Fruit fly (Drosophila melanogaster) whole organism, embryonic: ENCODE data around the gene CG5968.

ENCODE experiments used
- Atf-2 ChIP-seq: fragments of 200-800 bp; sonication (Bioruptor generic); optimal IDR thresholded peaks from 2 replicates; lab custom pipeline; 2016; ENCODE audit warnings: missing biosample characterization, missing genetic modification characterization
- Atf6 ChIP-seq: fragments of 200-800 bp; sonication (Bioruptor generic); IDR thresholded peaks from 2 replicates; pipeline ENCODE4 v1.3.6; 2022; ENCODE audit warnings: missing biosample characterization, missing genetic modification characterization
- Bgb ChIP-seq: fragments of 200-800 bp; sonication (Bioruptor generic); IDR thresholded peaks from 2 replicates; pipeline ENCODE4 v1.3.6; 2022; ENCODE audit warnings: missing biosample characterization, missing genetic modification characterization; ENCODE audit not compliant: partially characterized antibody
- CG10543 ChIP-seq: fragments of 200-800 bp; sonication (Bioruptor generic); optimal IDR thresholded peaks from 3 replicates; lab custom pipeline; 2017; ENCODE audit warnings: missing biosample characterization, mild to moderate bottlenecking, missing genetic modification characterization, moderate library complexity
- CG10959 ChIP-seq: fragments of 200-800 bp; sonication (Bioruptor generic); IDR thresholded peaks from 2 replicates; pipeline ENCODE4 v1.3.6; 2022; ENCODE audit warnings: missing biosample characterization, missing genetic modification characterization
- CG11247 ChIP-seq: fragments of 200-800 bp; sonication (Bioruptor generic); IDR thresholded peaks from 2 replicates; pipeline ENCODE4 v1.3.6; 2022; ENCODE audit warnings: missing biosample characterization, missing genetic modification characterization
- CG12104 ChIP-seq: fragments of 200-800 bp; sonication (Bioruptor generic); optimal IDR thresholded peaks from 3 replicates; lab custom pipeline; 2016; ENCODE audit warnings: missing biosample characterization, missing genetic modification characterization
- CG17568 ChIP-seq: fragments of 200-800 bp; sonication (Bioruptor generic); optimal IDR thresholded peaks from 2 replicates; lab custom pipeline; 2018; ENCODE audit warnings: missing biosample characterization, mild to moderate bottlenecking, missing genetic modification characterization, moderate library complexity
- CG2120 ChIP-seq: fragments of 200-800 bp; sonication (Bioruptor generic); optimal IDR thresholded peaks from 3 replicates; lab custom pipeline; 2016; ENCODE audit warnings: missing biosample characterization, missing genetic modification characterization
- CG2199 ChIP-seq: fragments of 200-800 bp; sonication (Bioruptor generic); IDR thresholded peaks from 3 replicates; pipeline ENCODE4 v1.3.6; 2022; ENCODE audit warnings: missing biosample characterization, missing genetic modification characterization
- CG30431 ChIP-seq: fragments of 200-800 bp; sonication (Bioruptor generic); optimal IDR thresholded peaks from 2 replicates; lab custom pipeline; 2017; ENCODE audit warnings: missing biosample characterization, missing genetic modification characterization
- CG33557 ChIP-seq: fragments of 200-800 bp; sonication (Bioruptor generic); optimal IDR thresholded peaks from 2 replicates; lab custom pipeline; 2019; ENCODE audit warnings: missing biosample characterization, mild to moderate bottlenecking, missing genetic modification characterization, moderate library complexity
- CG34376 ChIP-seq: fragments of 200-800 bp; sonication (Bioruptor generic); optimal IDR thresholded peaks from 2 replicates; lab custom pipeline; 2018; ENCODE audit warnings: missing biosample characterization, mild to moderate bottlenecking, missing genetic modification characterization
- CG5245 ChIP-seq: fragments of 200-800 bp; sonication (Bioruptor generic); optimal IDR thresholded peaks from 3 replicates; lab custom pipeline; 2016; ENCODE audit warnings: missing biosample characterization, missing genetic modification characterization
- CG6175 ChIP-seq: fragments of 200-800 bp; sonication (Bioruptor generic); IDR thresholded peaks from 3 replicates; pipeline ENCODE4 v1.3.6; 2022; ENCODE audit warnings: missing biosample characterization, missing genetic modification characterization
- CG6765 ChIP-seq: fragments of 200-800 bp; sonication (Bioruptor generic); optimal IDR thresholded peaks from 3 replicates; lab custom pipeline; 2017; ENCODE audit warnings: missing biosample characterization, mild to moderate bottlenecking, missing genetic modification characterization
- CG9932 ChIP-seq: fragments of 200-800 bp; sonication (Bioruptor generic); IDR thresholded peaks from 2 replicates; pipeline ENCODE4 v1.3.6; 2022; ENCODE audit warnings: missing biosample characterization, missing genetic modification characterization
- Dip3 ChIP-seq: fragments of 200-800 bp; sonication (Bioruptor generic); optimal IDR thresholded peaks from 3 replicates; lab custom pipeline; 2016; ENCODE audit warnings: missing biosample characterization, missing genetic modification characterization
- Eip74EF ChIP-seq, 2 experiments: fragments of 200-800 bp in 1 of 2; fragments of >200 bp in 1 of 2; sonication (Bioruptor generic) in 1 of 2; optimal IDR thresholded peaks; 2 replicates each; lab custom pipeline; 2017 to 2019; ENCODE audit warnings: missing biosample characterization in 2 of 2, missing genetic modification characterization in 2 of 2, mild to moderate bottlenecking in 1 of 2, moderate library complexity in 1 of 2
- Hmx ChIP-seq: fragments of 200-800 bp; sonication (Bioruptor generic); optimal IDR thresholded peaks from 2 replicates; lab custom pipeline; 2016; ENCODE audit warnings: missing biosample characterization, missing genetic modification characterization
- Neu2 ChIP-seq: fragments of 200-800 bp; sonication (Bioruptor generic); optimal IDR thresholded peaks from 3 replicates; lab custom pipeline; 2016; ENCODE audit warnings: missing biosample characterization, missing genetic modification characterization, borderline replicate concordance
- Nf-YB ChIP-seq: fragments of 200-800 bp; sonication (Bioruptor generic); optimal IDR thresholded peaks from 3 replicates; lab custom pipeline; 2019; ENCODE audit warnings: missing biosample characterization, mild to moderate bottlenecking, missing genetic modification characterization, moderate library complexity
- Nf-YC ChIP-seq: fragments of 200-800 bp; optimal IDR thresholded peaks from 3 replicates; lab custom pipeline; 2019; ENCODE audit warnings: missing biosample characterization, mild to moderate bottlenecking, missing genetic modification characterization, moderate library complexity
- NfI ChIP-seq: fragments of 200-800 bp; sonication (Bioruptor generic); optimal IDR thresholded peaks from 3 replicates; lab custom pipeline; 2018; ENCODE audit warnings: missing biosample characterization, mild to moderate bottlenecking, missing genetic modification characterization, moderate library complexity
- Pdp1 ChIP-seq, 2 experiments: fragments of 200-800 bp; sonication (Bioruptor generic); optimal IDR thresholded peaks; 3 replicates each; lab custom pipeline; 2016; ENCODE audit warnings: missing biosample characterization in 2 of 2, missing genetic modification characterization in 2 of 2, mild to moderate bottlenecking in 1 of 2, moderate library complexity in 1 of 2
- Sox100B ChIP-seq: fragments of 200-800 bp; sonication (Bioruptor generic); optimal IDR thresholded peaks from 3 replicates; lab custom pipeline; 2018; ENCODE audit warnings: missing biosample characterization, mild to moderate bottlenecking, missing genetic modification characterization
- bcd ChIP-seq: fragments of 200-800 bp; sonication (Bioruptor generic); optimal IDR thresholded peaks from 2 replicates; lab custom pipeline; 2017; ENCODE audit warnings: missing biosample characterization, mild to moderate bottlenecking, missing genetic modification characterization
- caup ChIP-seq: fragments of 200-800 bp; sonication (Bioruptor generic); optimal IDR thresholded peaks from 3 replicates; lab custom pipeline; 2017; ENCODE audit warnings: missing biosample characterization, mild to moderate bottlenecking, missing genetic modification characterization, moderate library complexity; ENCODE audit not compliant: severe bottlenecking
- chinmo ChIP-seq: fragments of 200-800 bp; sonication (Bioruptor generic); IDR thresholded peaks from 4 replicates; pipeline ENCODE4 v1.3.6; 2022; ENCODE audit warnings: missing biosample characterization, missing genetic modification characterization; ENCODE audit not compliant: partially characterized antibody
- cwo ChIP-seq: fragments of 200-800 bp; sonication (Bioruptor generic); optimal IDR thresholded peaks from 3 replicates; lab custom pipeline; 2017; ENCODE audit warnings: missing biosample characterization, missing genetic modification characterization, mild to moderate bottlenecking, moderate library complexity, missing genetic modification reagents
- dpn ChIP-seq, 2 experiments: fragments of 200-800 bp; sonication (Bioruptor generic); optimal IDR thresholded peaks; 3 replicates each; lab custom pipeline; 2016; ENCODE audit warnings: missing biosample characterization in 2 of 2, missing genetic modification characterization in 2 of 2
- exex ChIP-seq: fragments of 200-800 bp; sonication (Bioruptor generic); optimal IDR thresholded peaks from 4 replicates; lab custom pipeline; 2018; ENCODE audit warnings: missing biosample characterization, mild to moderate bottlenecking, missing genetic modification characterization, moderate library complexity
- hbn ChIP-seq: fragments of 200-800 bp; sonication (Bioruptor generic); IDR thresholded peaks from 2 replicates; pipeline ENCODE4 v1.3.6; 2022; ENCODE audit warnings: missing biosample characterization, missing genetic modification characterization; ENCODE audit not compliant: partially characterized antibody
- insv ChIP-seq, 2 experiments: fragments of 200-800 bp; sonication (Bioruptor generic); optimal IDR thresholded peaks; 3 replicates each; lab custom pipeline; 2016 to 2018; ENCODE audit warnings: missing biosample characterization in 2 of 2, missing genetic modification characterization in 2 of 2
- jumu ChIP-seq: fragments of 200-800 bp; sonication (Bioruptor generic); optimal IDR thresholded peaks from 3 replicates; lab custom pipeline; 2016; ENCODE audit warnings: missing biosample characterization, missing genetic modification characterization
- kay ChIP-seq: fragments of 200-800 bp; sonication (Bioruptor generic); optimal IDR thresholded peaks from 2 replicates; lab custom pipeline; 2016; ENCODE audit warnings: missing biosample characterization, missing genetic modification characterization
- mirr ChIP-seq: fragments of 200-800 bp; sonication (Bioruptor generic); optimal IDR thresholded peaks from 3 replicates; lab custom pipeline; 2018; ENCODE audit warnings: missing biosample characterization, mild to moderate bottlenecking, missing genetic modification characterization
- pb ChIP-seq: fragments of 200-800 bp; sonication (Bioruptor generic); optimal IDR thresholded peaks from 3 replicates; lab custom pipeline; 2016; ENCODE audit warnings: missing biosample characterization, missing genetic modification characterization
- rib ChIP-seq: fragments of 200-800 bp; sonication (Bioruptor generic); IDR thresholded peaks from 2 replicates; pipeline ENCODE4 v1.3.6; 2022; ENCODE audit warnings: missing biosample characterization, missing genetic modification characterization
- ro ChIP-seq: fragments of 200-800 bp; sonication (Bioruptor generic); IDR thresholded peaks from 2 replicates; pipeline ENCODE4 v1.3.6; 2022; ENCODE audit warnings: missing biosample characterization, missing genetic modification characterization
- sd ChIP-seq: fragments of 200-800 bp; sonication (Bioruptor generic); optimal IDR thresholded peaks from 3 replicates; lab custom pipeline; 2018; ENCODE audit warnings: missing biosample characterization, mild to moderate bottlenecking, missing genetic modification characterization, moderate library complexity
- sna ChIP-seq: fragments of 200-800 bp; sonication (Bioruptor generic); IDR thresholded peaks from 2 replicates; pipeline ENCODE4 v1.3.6; 2022; ENCODE audit warnings: missing biosample characterization, missing genetic modification characterization; ENCODE audit not compliant: partially characterized antibody
- sug ChIP-seq: fragments of 200-800 bp; optimal IDR thresholded peaks from 2 replicates; lab custom pipeline; 2019; ENCODE audit warnings: missing biosample characterization, mild to moderate bottlenecking, missing genetic modification characterization, moderate library complexity
- vnd ChIP-seq: fragments of 200-800 bp; sonication (Bioruptor generic); IDR thresholded peaks from 3 replicates; pipeline ENCODE4 v1.3.6; 2022; ENCODE audit warnings: missing biosample characterization, missing genetic modification characterization; ENCODE audit not compliant: partially characterized antibody
- vvl ChIP-seq: fragments of 200-800 bp; sonication (Bioruptor generic); IDR thresholded peaks from 2 replicates; pipeline ENCODE4 v1.3.6; 2022; ENCODE audit warnings: missing biosample characterization, missing genetic modification characterization

CG5968 gene

DNA sequence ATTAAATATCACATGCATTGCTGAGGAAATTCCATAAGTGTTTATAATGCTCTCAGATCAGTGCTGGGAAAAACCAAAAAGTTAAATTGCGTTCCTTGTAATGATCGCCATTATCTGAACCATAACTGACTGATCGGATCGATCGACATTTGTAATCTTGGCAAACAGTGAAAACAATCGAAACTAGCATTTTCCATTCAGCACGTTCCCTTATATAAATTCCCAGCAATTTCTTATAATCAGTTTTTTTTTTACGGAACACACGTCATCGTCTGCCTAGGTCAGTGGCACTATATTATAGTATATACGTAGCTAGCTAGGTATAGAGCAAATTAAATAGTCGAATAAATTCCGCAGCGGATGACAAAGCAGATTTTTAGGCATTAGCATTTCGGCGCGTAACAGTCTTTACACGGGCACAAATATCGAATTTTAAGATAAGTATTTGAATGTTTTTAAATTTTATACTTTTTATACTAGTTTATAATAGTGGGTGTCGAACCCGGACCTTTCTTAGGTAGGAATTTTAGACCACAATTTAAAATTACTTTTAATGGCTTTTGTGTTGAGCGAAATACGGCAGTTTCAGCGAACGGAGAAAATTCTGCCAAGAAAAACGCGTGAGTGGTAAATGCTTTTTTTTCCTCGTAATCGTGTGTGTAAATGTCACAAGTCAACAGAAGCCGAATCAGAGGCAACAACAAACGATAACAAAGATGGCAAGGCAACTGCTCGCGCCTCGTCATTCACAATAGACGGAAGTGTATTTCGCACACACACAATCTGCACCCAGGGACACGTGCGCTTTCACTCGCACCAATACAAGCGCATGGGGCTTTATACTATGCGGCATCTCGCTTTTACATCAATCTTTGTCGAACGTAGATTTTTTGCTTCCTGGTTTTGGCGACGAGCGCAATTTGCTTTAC lies 20.0 kb downstream of the CG5968 start (continued):
- TF ChIP-seq CG6175 (GFP tag; lab: Robert Waterston, UW) (peak; percentile 68; the same call in 2 of the 3 replicates), caup (GFP tag; lab: Kevin White, UChicago) (peak; percentile 7), Pdp1 (GFP tag; optimal IDR thresholded peaks at IDR 0.05; lab: Kevin White, UChicago) (peak in 1 of 2 experiments; percentile 53), bcd (GFP tag; lab: Kevin White, UChicago) (no peak), sna (GFP tag; lab: Robert Waterston, UW) (no peak), CG9932 (GFP tag; lab: Robert Waterston, UW) (peak; percentile 46), Eip74EF (GFP tag; optimal IDR thresholded peaks at IDR 0.05; lab: Kevin White, UChicago) (peak in 1 of 2 experiments; percentile 66), ro (GFP tag; lab: Robert Waterston, UW) (no peak), vvl (GFP tag; lab: Robert Waterston, UW) (0 out of 2 replicates have a peak, but pooled peaks have one; percentile 20), rib (GFP tag; lab: Robert Waterston, UW) (peak; percentile 74; the same call in 1 of the 2 replicates), cwo (peak; percentile 74)
- TF ChIP-seq, all 482 proteins: peak for 40

DNA sequence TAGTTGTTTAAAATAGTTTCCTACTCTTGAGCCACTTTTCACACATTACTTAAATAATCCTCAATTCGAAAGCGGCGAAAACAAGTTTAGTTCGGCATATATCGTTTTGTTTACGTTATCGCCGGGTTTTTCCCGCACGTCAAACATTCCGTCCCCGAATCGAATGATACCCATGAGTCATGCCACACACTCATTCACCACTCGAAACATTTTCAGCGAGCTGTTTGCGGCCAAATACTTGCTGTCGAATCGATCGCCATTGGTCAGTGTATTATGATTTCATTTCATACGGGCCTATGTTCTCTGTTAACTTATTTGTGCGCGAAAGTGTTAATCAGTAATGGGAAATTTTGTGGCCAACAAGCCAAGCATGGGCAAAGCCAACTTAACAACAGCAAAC lies 21.3 kb downstream of the CG5968 start:
- 0 out of 3 replicates have a peak, but pooled peaks have one; percentile 61 for TF ChIP-seq CG2199
- no peak for TF ChIP-seq vnd
- no peak for TF ChIP-seq CG33557 (GFP tag; lab: Kevin White, UChicago)
- no peak for TF ChIP-seq Hmx (GFP tag; lab: Kevin White, UChicago)
- TF ChIP-seq Neu2: no peak
- TF ChIP-seq kay (GFP tag; lab: Kevin White, UChicago): peak; percentile 69
- no peak for TF ChIP-seq CG10959 (GFP tag; lab: Robert Waterston, UW)
- no peak for TF ChIP-seq insv (GFP tag; optimal IDR thresholded peaks at IDR 0.05; lab: Kevin White, UChicago)
- TF ChIP-seq sug (tag; lab: Kevin White, UChicago): peak; percentile 10
- TF ChIP-seq CG5245 (GFP tag; lab: Kevin White, UChicago): no peak
- TF ChIP-seq Nf-YC (tag; lab: Kevin White, UChicago): peak; percentile 28
- peak; percentile 19; the same call in 1 of the 2 replicates for TF ChIP-seq Atf6 (GFP tag; lab: Robert Waterston, UW)
- peak; percentile 22 for TF ChIP-seq CG10543 (GFP tag; lab: Kevin White, UChicago)
- no peak for TF ChIP-seq pb (GFP tag; lab: Kevin White, UChicago)
- peak; percentile 44 for TF ChIP-seq mirr (GFP tag; lab: Kevin White, UChicago)
- peak; percentile 26 for TF ChIP-seq CG34376 (GFP tag; lab: Kevin White, UChicago)
- peak; percentile 41 for TF ChIP-seq Nf-YB (GFP tag; lab: Kevin White, UChicago)
- 0 out of 4 replicates have a peak, but pooled peaks have one; percentile 26 for TF ChIP-seq chinmo (GFP tag; lab: Robert Waterston, UW)
- TF ChIP-seq jumu (GFP tag; lab: Kevin White, UChicago): no peak
- TF ChIP-seq exex (tag; lab: Kevin White, UChicago): peak; percentile 17
- TF ChIP-seq CG30431 (GFP tag; lab: Kevin White, UChicago): no peak
- no peak for TF ChIP-seq NfI (GFP tag; lab: Kevin White, UChicago)
- TF ChIP-seq sd: peak; percentile 81

DNA sequence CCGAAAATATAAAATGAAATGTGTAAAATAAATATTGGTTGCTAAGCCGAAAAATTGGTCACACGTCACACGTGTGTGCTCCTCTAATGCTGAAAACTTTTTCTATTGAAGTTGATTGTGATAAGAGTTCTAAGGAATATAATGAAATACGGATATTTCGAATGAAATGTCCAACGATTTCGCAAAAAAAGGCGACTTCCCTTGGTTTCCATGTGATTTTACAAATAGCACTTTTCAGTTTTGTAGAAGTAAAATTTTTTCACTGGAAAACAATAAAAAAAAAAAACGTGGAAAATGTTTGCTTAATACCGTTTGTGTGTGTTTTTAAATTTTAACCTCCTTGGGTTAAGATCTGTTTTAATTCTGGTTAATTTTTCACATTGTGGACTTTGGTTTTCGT lies 23.2 kb downstream of the CG5968 start:
- TF ChIP-seq CG12104 (GFP tag; lab: Kevin White, UChicago) (peak; percentile 8), Dip3 (peak; percentile 25), CG9932 (GFP tag; lab: Robert Waterston, UW) (no peak), CG6765 (GFP tag; lab: Kevin White, UChicago) (peak; percentile 35), Sox100B (GFP tag; lab: Kevin White, UChicago) (peak; percentile 43), Bgb (GFP tag; lab: Robert Waterston, UW) (no peak), CG2120 (peak; percentile 7), CG17568 (GFP tag; lab: Kevin White, UChicago) (peak; percentile 7), Atf-2 (GFP tag; lab: Kevin White, UChicago) (no peak), dpn (GFP tag; optimal IDR thresholded peaks at IDR 0.05; lab: Kevin White, UChicago) (no peak), CG11247 (no peak), hbn (GFP tag; lab: Robert Waterston, UW) (no peak)
